Fruit fly (Drosophila melanogaster) whole organism, embryonic: Measurements from ENCODE around the gene CG6873.

Source experiments
- Atf6 ChIP-seq: fragments of 200-800 bp; sonication (Bioruptor generic); IDR thresholded peaks from 2 replicates; pipeline ENCODE4 v1.3.6; 2022; ENCODE audit warnings: missing biosample characterization, missing genetic modification characterization
- Awh ChIP-seq: fragments of 200-800 bp; sonication (Bioruptor generic); IDR thresholded peaks from 2 replicates; pipeline ENCODE4, ENCODE4 v1.3.6; 2022; ENCODE audit warnings: missing biosample characterization, missing genetic modification characterization
- CG13123 ChIP-seq: fragments of 200-800 bp; sonication (Bioruptor generic); optimal IDR thresholded peaks from 2 replicates; lab custom pipeline; 2016; ENCODE audit warnings: missing biosample characterization, missing genetic modification characterization
- CG13624 ChIP-seq: fragments of 200-800 bp; sonication (Bioruptor generic); optimal IDR thresholded peaks from 2 replicates; lab custom pipeline; 2016; ENCODE audit warnings: missing biosample characterization, missing genetic modification characterization
- CG14441 ChIP-seq: fragments of 200-800 bp; sonication (Bioruptor generic); IDR thresholded peaks from 2 replicates; pipeline ENCODE4 v1.3.6; 2022; ENCODE audit warnings: missing biosample characterization, missing genetic modification characterization
- CG15011 ChIP-seq: fragments of 200-800 bp; sonication (Bioruptor generic); optimal IDR thresholded peaks from 3 replicates; lab custom pipeline; 2018; ENCODE audit warnings: missing biosample characterization, mild to moderate bottlenecking, missing genetic modification characterization
- CG15269 ChIP-seq: fragments of 200-800 bp; sonication (Bioruptor generic); optimal IDR thresholded peaks from 2 replicates; lab custom pipeline; 2018; ENCODE audit warnings: missing biosample characterization, mild to moderate bottlenecking, missing genetic modification characterization, moderate library complexity
- CG15479 ChIP-seq: fragments of 200-800 bp; sonication (Bioruptor generic); optimal IDR thresholded peaks from 3 replicates; lab custom pipeline; 2019; ENCODE audit warnings: missing biosample characterization, mild to moderate bottlenecking, missing genetic modification characterization, moderate library complexity
- CG17359 ChIP-seq: fragments of 200-800 bp; sonication (Bioruptor generic); optimal IDR thresholded peaks from 3 replicates; lab custom pipeline; 2018; ENCODE audit warnings: missing biosample characterization, mild to moderate bottlenecking, missing genetic modification characterization, moderate library complexity
- CG17802 ChIP-seq: fragments of 200-800 bp; sonication (Bioruptor generic); optimal IDR thresholded peaks from 2 replicates; lab custom pipeline; 2018; ENCODE audit warnings: missing biosample characterization, mild to moderate bottlenecking, missing genetic modification characterization, moderate library complexity
- CG17829 ChIP-seq: fragments of 200-800 bp; optimal IDR thresholded peaks from 2 replicates; lab custom pipeline; 2019; ENCODE audit warnings: missing biosample characterization, mild to moderate bottlenecking, missing genetic modification characterization, moderate library complexity
- CG2889 ChIP-seq: fragments of 200-800 bp; sonication (Bioruptor generic); IDR thresholded peaks from 3 replicates; pipeline ENCODE4 v1.3.6; 2022; ENCODE audit warnings: missing biosample characterization, missing genetic modification characterization
- CG31224 ChIP-seq: fragments of 200-800 bp; sonication (Bioruptor generic); IDR thresholded peaks from 2 replicates; pipeline ENCODE4 v1.3.6; 2022; ENCODE audit warnings: missing biosample characterization, missing genetic modification characterization
- CG34224 ChIP-seq: fragments of 200-800 bp; sonication (Bioruptor generic); IDR thresholded peaks from 3 replicates; pipeline ENCODE4 v1.3.6; 2022; ENCODE audit warnings: missing biosample characterization, missing genetic modification characterization; ENCODE audit not compliant: partially characterized antibody
- CG3847 ChIP-seq: fragments of 200-800 bp; sonication (Bioruptor generic); IDR thresholded peaks from 2 replicates; pipeline ENCODE4 v1.3.6; 2022; ENCODE audit warnings: missing biosample characterization, missing genetic modification characterization
- CG4328 ChIP-seq: fragments of 200-800 bp; sonication (Bioruptor generic); optimal IDR thresholded peaks from 3 replicates; lab custom pipeline; 2017; ENCODE audit warnings: missing biosample characterization, missing genetic modification reagents, missing genetic modification characterization
- CG6254 ChIP-seq: fragments of 200-800 bp; sonication (Bioruptor generic); optimal IDR thresholded peaks from 3 replicates; lab custom pipeline; 2017; ENCODE audit warnings: mild to moderate bottlenecking, missing biosample characterization, missing genetic modification reagents, missing genetic modification characterization
- CG6765 ChIP-seq: fragments of 200-800 bp; sonication (Bioruptor generic); optimal IDR thresholded peaks from 3 replicates; lab custom pipeline; 2017; ENCODE audit warnings: missing biosample characterization, mild to moderate bottlenecking, missing genetic modification characterization
- CG6854 ChIP-seq: fragments of 200-800 bp; sonication (Bioruptor generic); optimal IDR thresholded peaks from 3 replicates; lab custom pipeline; 2017; ENCODE audit warnings: missing biosample characterization, mild to moderate bottlenecking, missing genetic modification characterization
- CG7357 ChIP-seq: fragments of 200-800 bp; sonication (Bioruptor generic); IDR thresholded peaks from 3 replicates; pipeline ENCODE4 v1.3.6; 2022; ENCODE audit warnings: missing biosample characterization, missing genetic modification characterization
- CG7372 ChIP-seq: fragments of 200-800 bp; sonication (Bioruptor generic); IDR thresholded peaks from 2 replicates; pipeline ENCODE4 v1.3.6; 2022; ENCODE audit warnings: missing biosample characterization, missing genetic modification characterization
- CG7839 ChIP-seq: fragments of 200-800 bp; sonication (Bioruptor generic); optimal IDR thresholded peaks from 3 replicates; lab custom pipeline; 2018; ENCODE audit warnings: missing biosample characterization, mild to moderate bottlenecking, missing genetic modification characterization, moderate library complexity
- CG7928 ChIP-seq: fragments of 200-800 bp; sonication (Bioruptor generic); optimal IDR thresholded peaks from 2 replicates; lab custom pipeline; 2017; ENCODE audit warnings: missing biosample characterization, mild to moderate bottlenecking, missing genetic modification characterization
- CG8359 ChIP-seq: fragments of 200-800 bp; sonication (Bioruptor generic); optimal IDR thresholded peaks from 2 replicates; lab custom pipeline; 2017; ENCODE audit warnings: missing biosample characterization, mild to moderate bottlenecking, missing genetic modification characterization, borderline replicate concordance
- CG9437 ChIP-seq: fragments of 200-800 bp; sonication (Bioruptor generic); optimal IDR thresholded peaks from 2 replicates; lab custom pipeline; 2018; ENCODE audit warnings: missing biosample characterization, mild to moderate bottlenecking, missing genetic modification characterization
- Chrac-16 ChIP-seq: fragments of 200-800 bp; sonication (Bioruptor generic); optimal IDR thresholded peaks from 3 replicates; lab custom pipeline; 2016; ENCODE audit warnings: missing biosample characterization, missing genetic modification characterization
- Dek ChIP-seq: fragments of 200-800 bp; sonication (Bioruptor generic); optimal IDR thresholded peaks from 3 replicates; lab custom pipeline; 2019; ENCODE audit warnings: missing biosample characterization, mild to moderate bottlenecking, missing genetic modification characterization, moderate library complexity
- ERR ChIP-seq: fragments of 200-800 bp; sonication (Bioruptor generic); optimal IDR thresholded peaks from 2 replicates; lab custom pipeline; 2016; ENCODE audit warnings: missing biosample characterization, missing genetic modification characterization
- HmgZ ChIP-seq: fragments of 200-800 bp; sonication (Bioruptor generic); optimal IDR thresholded peaks from 2 replicates; lab custom pipeline; 2018; ENCODE audit warnings: missing biosample characterization, mild to moderate bottlenecking, missing genetic modification characterization
- Hr39 ChIP-seq: fragments of >200 bp; optimal IDR thresholded peaks from 2 replicates; lab custom pipeline; 2017
- NC2α ChIP-seq: fragments of 200-800 bp; sonication (Bioruptor generic); optimal IDR thresholded peaks from 2 replicates; lab custom pipeline; 2016; ENCODE audit warnings: missing biosample characterization, missing genetic modification characterization
- Tbp ChIP-seq: fragments of >200 bp; optimal IDR thresholded peaks from 2 replicates; lab custom pipeline; 2018; ENCODE audit warnings: missing biosample characterization, missing genetic modification characterization
- ash1 ChIP-seq: fragments of 200-800 bp; sonication (Bioruptor generic); optimal IDR thresholded peaks from 2 replicates; lab custom pipeline; 2018; ENCODE audit warnings: missing biosample characterization, mild to moderate bottlenecking, missing genetic modification characterization
- bab2 ChIP-seq: fragments of 200-800 bp; sonication (Bioruptor generic); optimal IDR thresholded peaks from 2 replicates; lab custom pipeline; 2016; ENCODE audit warnings: missing biosample characterization, missing genetic modification characterization
- bcd ChIP-seq: fragments of 200-800 bp; sonication (Bioruptor generic); optimal IDR thresholded peaks from 2 replicates; lab custom pipeline; 2017; ENCODE audit warnings: missing biosample characterization, mild to moderate bottlenecking, missing genetic modification characterization
- br ChIP-seq: fragments of >200 bp; optimal IDR thresholded peaks from 2 replicates; lab custom pipeline; 2017
- bsh ChIP-seq, 2 experiments: fragments of 200-800 bp; sonication (Bioruptor generic); optimal IDR thresholded peaks; 2 replicates each; lab custom pipeline; 2017 to 2018; ENCODE audit warnings: mild to moderate bottlenecking in 2 of 2, missing biosample characterization in 2 of 2, missing genetic modification characterization in 2 of 2, moderate library complexity in 1 of 2
- cato ChIP-seq: fragments of 200-800 bp; sonication (Bioruptor generic); optimal IDR thresholded peaks from 2 replicates; lab custom pipeline; 2016; ENCODE audit warnings: missing biosample characterization, missing genetic modification characterization, borderline replicate concordance
- chm ChIP-seq: fragments of 200-800 bp; sonication (Bioruptor generic); IDR thresholded peaks from 2 replicates; pipeline ENCODE4 v1.3.6; 2022; ENCODE audit warnings: missing biosample characterization, missing genetic modification characterization
- corto ChIP-seq: fragments of 200-800 bp; sonication (Bioruptor generic); optimal IDR thresholded peaks from 2 replicates; lab custom pipeline; 2016; ENCODE audit warnings: missing biosample characterization, mild to moderate bottlenecking, missing genetic modification characterization, moderate library complexity
- crp ChIP-seq, 2 experiments: fragments of 200-800 bp; sonication (Bioruptor generic); optimal IDR thresholded peaks; 2 replicates in 1 of 2; 3 replicates in 1 of 2; lab custom pipeline; 2017; ENCODE audit warnings: missing biosample characterization in 2 of 2, missing genetic modification characterization in 2 of 2, mild to moderate bottlenecking in 1 of 2, moderate library complexity in 1 of 2
- dmrt99B ChIP-seq: fragments of 200-800 bp; sonication (Bioruptor generic); optimal IDR thresholded peaks from 2 replicates; lab custom pipeline; 2018; ENCODE audit warnings: missing biosample characterization, mild to moderate bottlenecking, missing genetic modification characterization, moderate library complexity
- exex ChIP-seq: fragments of 200-800 bp; sonication (Bioruptor generic); optimal IDR thresholded peaks from 4 replicates; lab custom pipeline; 2018; ENCODE audit warnings: missing biosample characterization, mild to moderate bottlenecking, missing genetic modification characterization, moderate library complexity
- fru ChIP-seq: fragments of >200 bp; optimal IDR thresholded peaks from 2 replicates; lab custom pipeline; 2017
- grau ChIP-seq: fragments of 200-800 bp; optimal IDR thresholded peaks from 3 replicates; lab custom pipeline; 2019; ENCODE audit warnings: missing biosample characterization, mild to moderate bottlenecking, missing genetic modification characterization, moderate library complexity
- inv ChIP-seq: fragments of 200-800 bp; sonication (Bioruptor generic); IDR thresholded peaks from 2 replicates; pipeline ENCODE4 v1.3.6; 2022; ENCODE audit warnings: missing biosample characterization, missing genetic modification characterization; ENCODE audit not compliant: partially characterized antibody
- kah ChIP-seq: fragments of 200-800 bp; sonication (Bioruptor generic); optimal IDR thresholded peaks from 2 replicates; lab custom pipeline; 2018; ENCODE audit warnings: missing biosample characterization, mild to moderate bottlenecking, missing genetic modification characterization
- ken ChIP-seq: fragments of 200-800 bp; sonication (Bioruptor generic); IDR thresholded peaks from 3 replicates; pipeline ENCODE4 v1.3.6; 2022; ENCODE audit warnings: missing biosample characterization, missing genetic modification characterization
- lola ChIP-seq, 3 experiments: fragments of >200 bp in 2 of 3; fragments of 200-800 bp in 1 of 3; sonication (Bioruptor generic) in 1 of 3; optimal IDR thresholded peaks; 2 replicates each; lab custom pipeline; 2017 to 2019; ENCODE audit warnings: missing biosample characterization in 3 of 3, missing genetic modification characterization in 3 of 3, mild to moderate bottlenecking in 1 of 3, moderate library complexity in 1 of 3
- luna ChIP-seq: fragments of 200-800 bp; sonication (Bioruptor generic); optimal IDR thresholded peaks from 2 replicates; lab custom pipeline; 2016; ENCODE audit warnings: missing biosample characterization, missing genetic modification characterization
- unpg ChIP-seq: fragments of 200-800 bp; sonication (Bioruptor generic); optimal IDR thresholded peaks from 3 replicates; lab custom pipeline; 2018; ENCODE audit warnings: missing biosample characterization, mild to moderate bottlenecking, missing genetic modification characterization, moderate library complexity

The CG6873 gene

DNA sequence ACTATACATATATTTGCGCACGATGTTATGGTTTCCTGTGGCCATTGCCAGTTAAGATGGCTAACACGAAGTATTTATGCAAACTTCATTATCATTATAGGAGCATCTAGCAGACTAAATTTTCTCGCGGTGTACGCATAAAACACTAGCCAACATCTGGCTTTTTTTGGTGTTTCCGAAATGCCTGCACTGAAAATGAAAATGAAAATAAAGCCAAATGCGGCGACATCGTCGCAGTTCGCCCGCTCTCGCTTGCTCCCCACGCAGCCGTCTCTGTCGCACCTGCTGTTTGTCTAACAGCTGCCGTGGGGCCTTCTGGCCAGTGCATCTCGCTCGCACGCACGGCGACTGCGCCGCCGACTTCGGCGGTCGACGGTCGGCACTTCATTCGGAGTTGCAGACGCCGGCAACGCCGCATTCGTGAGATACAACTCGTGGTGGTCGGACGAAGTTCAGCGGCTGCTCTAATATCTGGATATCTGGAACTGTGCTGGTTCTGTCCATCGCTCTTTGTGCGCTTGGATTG, 35.2 kb upstream of the CG6873 start, which contains the start of gene CG6891 (continued):
- peak; percentile 5 for TF ChIP-seq NC2α (GFP tag; lab: Kevin White, UChicago)
- no peak for TF ChIP-seq CG7372 (GFP tag; lab: Robert Waterston, UW)
- 0 out of 2 replicates have a peak, but pooled peaks have one; percentile 13 for TF ChIP-seq CG3847
- TF ChIP-seq Atf6 (GFP tag; lab: Robert Waterston, UW), result no peak
- TF ChIP-seq exex (tag; lab: Kevin White, UChicago), result no peak
- no peak for TF ChIP-seq cato (GFP tag; lab: Kevin White, UChicago)
- no peak for TF ChIP-seq CG2889 (GFP tag; lab: Robert Waterston, UW)
- peak in 1 of 2 experiments; percentile 17 for TF ChIP-seq crp (GFP tag; optimal IDR thresholded peaks at IDR 0.05; lab: Kevin White, UChicago)
- no peak for TF ChIP-seq ERR (GFP tag; lab: Kevin White, UChicago)
- TF ChIP-seq kah (GFP tag; lab: Kevin White, UChicago), result no peak
- TF ChIP-seq CG15011 (GFP tag; lab: Kevin White, UChicago), result no peak
- no peak for TF ChIP-seq CG9437 (GFP tag; lab: Kevin White, UChicago)
- peak; percentile 5 for TF ChIP-seq HmgZ (tag; lab: Kevin White, UChicago)
- TF ChIP-seq CG6765 (GFP tag; lab: Kevin White, UChicago), result no peak
- peak; percentile 16 for TF ChIP-seq CG13624 (GFP tag; lab: Kevin White, UChicago)
- no peak for TF ChIP-seq ash1 (GFP tag; lab: Kevin White, UChicago)
- no peak for TF ChIP-seq CG6254 (GFP tag; lab: Kevin White, UChicago)
- TF ChIP-seq CG7839 (tag; lab: Kevin White, UChicago), result peak; percentile 42
- TF ChIP-seq CG4328 (GFP tag; lab: Kevin White, UChicago), result no peak
- peak; percentile 7 to 54 for TF ChIP-seq bsh (GFP tag; optimal IDR thresholded peaks at IDR 0.05; lab: Kevin White, UChicago)
- peak; percentile 35; the same call in 1 of the 2 replicates for TF ChIP-seq CG14441
- TF ChIP-seq lola (GFP tag; optimal IDR thresholded peaks at IDR 0.05; lab: Kevin White, UChicago), result peak in 1 of 3 experiments; percentile 32
- TF ChIP-seq CG8359 (GFP tag; lab: Kevin White, UChicago), result no peak
- TF ChIP-seq unpg (GFP tag; lab: Kevin White, UChicago), result peak; percentile 41
- no peak for TF ChIP-seq CG15479 (GFP tag; lab: Kevin White, UChicago)
- peak; percentile 30 for TF ChIP-seq grau (tag; lab: Kevin White, UChicago)
- no peak for TF ChIP-seq Tbp (GFP tag; lab: Kevin White, UChicago)
- TF ChIP-seq CG17829 (tag; lab: Kevin White, UChicago), result peak; percentile 41
- no peak for TF ChIP-seq corto (GFP tag; lab: Kevin White, UChicago)
- no peak for TF ChIP-seq luna (GFP tag; lab: Kevin White, UChicago)
- TF ChIP-seq CG7357 (GFP tag; lab: Robert Waterston, UW), result no peak
- TF ChIP-seq CG15269 (tag; lab: Kevin White, UChicago), result peak; percentile 23
- no peak for TF ChIP-seq bab2
- TF ChIP-seq fru (lab: Kevin White, UChicago), result no peak
- no peak for TF ChIP-seq Awh (GFP tag; lab: Robert Waterston, UW)
- TF ChIP-seq CG17359 (tag; lab: Kevin White, UChicago), result peak; percentile 14
- TF ChIP-seq Hr39 (lab: Kevin White, UChicago), result no peak
- no peak; the same call in 2 of the 3 replicates for TF ChIP-seq CG34224 (GFP tag; lab: Robert Waterston, UW)
- peak; percentile 15 for TF ChIP-seq dmrt99B (tag; lab: Kevin White, UChicago)
- TF ChIP-seq CG7928 (GFP tag; lab: Kevin White, UChicago), result no peak
- TF ChIP-seq Chrac-16, result no peak
- TF ChIP-seq CG6854 (GFP tag; lab: Kevin White, UChicago), result peak; percentile 21
- TF ChIP-seq CG31224 (GFP tag; lab: Robert Waterston, UW), result no peak
- TF ChIP-seq chm (GFP tag; lab: Robert Waterston, UW), result peak; percentile 63
- TF ChIP-seq br, result no peak
- TF ChIP-seq Dek (tag; lab: Kevin White, UChicago), result no peak
- no peak for TF ChIP-seq CG13123
- no peak for TF ChIP-seq bcd
- TF ChIP-seq ken (GFP tag; lab: Robert Waterston, UW), result peak; percentile 29; the same call in 1 of the 3 replicates
- TF ChIP-seq CG17802 (tag; lab: Kevin White, UChicago), result no peak
- no peak for TF ChIP-seq inv (GFP tag; lab: Robert Waterston, UW)
